Worm (Caenorhabditis elegans): Measurements from ENCODE around the gene C34B4.2.

Gene C34B4.2

DNA sequence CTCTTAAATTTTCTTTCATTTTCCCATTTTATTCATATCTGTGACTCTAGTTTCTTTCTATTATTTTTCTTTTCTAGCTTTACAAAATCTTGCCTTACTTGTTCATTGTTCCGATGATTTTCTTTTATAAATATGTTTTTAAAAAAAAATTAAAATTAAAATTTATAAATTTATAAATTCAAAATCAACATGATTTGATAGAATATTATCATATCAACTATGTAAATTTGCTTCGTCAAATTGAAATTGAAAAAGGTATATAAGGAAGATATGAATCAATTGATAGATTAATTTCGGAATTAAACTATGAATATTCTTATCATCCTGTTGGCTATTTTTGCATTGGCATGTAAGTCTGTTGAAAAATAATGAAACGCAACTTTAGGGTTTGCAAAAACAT is 49.6 kb upstream of the C34B4.2 start, which contains the start of gene W07G4.1:
Gene W07G4.1 (plus strand): TSS at position 301 of the 400 bp plus-strand sequence.
- TF ChIP-seq sma-3 (GFP tag; optimal IDR thresholded peaks at IDR 0.05): no peak
- no peak for TF ChIP-seq ceh-16 (tag; optimal IDR thresholded peaks at IDR 0.05)
- no peak for TF ChIP-seq nhr-10 (tag; optimal IDR thresholded peaks at IDR 0.05)
- no peak for TF ChIP-seq lin-39 (tag; optimal IDR thresholded peaks at IDR 0.05)
- TF ChIP-seq elt-3 (tag; optimal IDR thresholded peaks at IDR 0.05): no peak
- no peak for TF ChIP-seq nhr-25 (tag; optimal IDR thresholded peaks at IDR 0.05)
- TF ChIP-seq crh-2 (tag; optimal IDR thresholded peaks at IDR 0.05): no peak

DNA sequence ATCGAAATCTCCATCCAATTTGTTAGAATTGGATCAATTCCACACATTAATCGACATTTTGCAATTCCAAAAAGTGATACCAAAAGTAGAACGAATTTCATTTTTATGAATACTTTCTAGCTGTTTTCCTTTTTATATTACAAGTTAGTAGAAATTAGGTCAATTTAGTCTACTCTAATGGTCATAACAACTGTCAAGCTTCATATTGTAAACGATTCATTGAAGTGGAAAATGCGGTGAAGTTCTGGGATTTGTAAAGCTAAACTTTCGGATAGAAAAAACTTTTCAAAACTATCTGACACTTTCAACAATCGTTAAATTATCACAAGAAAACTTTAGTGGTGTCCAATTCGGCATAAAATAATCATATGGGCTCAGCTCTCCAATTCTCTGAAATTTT is 48.3 kb upstream of the C34B4.2 start, which contains the start of gene W07G4.7:
Gene W07G4.7 (minus strand): TSS at position 101 of the 400 bp plus-strand sequence.
- TF ChIP-seq ceh-16 (tag; optimal IDR thresholded peaks at IDR 0.05) (no peak), snpc-4 (tag; optimal IDR thresholded peaks at IDR 0.05) (no peak), ztf-4 (tag; optimal IDR thresholded peaks at IDR 0.05) (no peak)

DNA sequence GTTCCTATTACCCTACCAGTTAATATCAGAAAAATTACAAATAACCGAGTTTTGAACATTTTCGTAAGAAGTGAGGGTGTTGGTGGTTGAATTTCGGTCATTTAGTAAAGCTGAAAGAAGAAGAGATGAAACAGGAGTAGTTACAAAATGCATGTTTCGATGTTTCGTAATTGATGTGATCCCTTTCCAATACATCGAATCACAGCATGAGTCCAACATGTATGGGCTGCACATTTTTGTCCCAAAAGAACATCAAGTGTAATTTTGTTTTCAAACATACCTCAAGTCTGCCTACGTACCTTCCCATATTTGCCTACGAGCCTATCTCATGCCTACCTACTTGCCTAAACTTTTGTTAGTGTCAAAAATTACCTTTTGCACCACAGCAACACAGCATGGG is 46.4 kb upstream of the C34B4.2 start, which contains the start of gene W07G4.2:
Gene W07G4.2 (minus strand): TSS at position 101 of the 400 bp plus-strand sequence.
- TF ChIP-seq nhr-6 (tag; optimal IDR thresholded peaks at IDR 0.05) (no peak), lin-11 (tag; optimal IDR thresholded peaks at IDR 0.05) (no peak), mdl-1 (tag; optimal IDR thresholded peaks at IDR 0.05) (no peak), nhr-10 (tag; optimal IDR thresholded peaks at IDR 0.05) (no peak), blmp-1 (tag; optimal IDR thresholded peaks at IDR 0.05; ENCODE audit: insufficient read depth) (no peak)

DNA sequence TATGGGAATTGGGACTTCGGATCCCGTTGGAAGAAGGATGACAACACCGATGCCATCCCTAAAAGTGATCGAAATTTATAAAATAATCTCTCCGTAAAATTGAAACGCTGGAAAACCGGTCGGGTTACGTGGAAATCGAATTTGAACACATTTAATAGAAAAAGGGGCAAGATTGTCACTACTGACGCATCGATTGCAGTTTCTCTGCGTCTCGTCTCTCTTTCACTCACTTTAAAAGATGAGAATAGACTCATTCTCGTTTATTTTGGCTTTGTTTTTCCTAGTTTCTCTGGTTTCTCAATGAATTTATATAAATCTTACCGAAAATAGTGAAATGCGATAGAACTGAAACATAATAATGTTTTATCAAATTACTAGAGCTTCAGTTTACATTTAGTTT is 41.2 kb upstream of the C34B4.2 start, which contains the start of gene scyl-1:
Gene scyl-1 (minus strand): TSS at position 56 of the 400 bp plus-strand sequence.
- TF ChIP-seq gmeb-1 (tag; optimal IDR thresholded peaks at IDR 0.05) (peak; percentile 83), C34F6.9 (tag; optimal IDR thresholded peaks at IDR 0.05) (peak; percentile 71), crh-2 (tag; optimal IDR thresholded peaks at IDR 0.05) (peak; percentile 86), F13H6.1 (tag; optimal IDR thresholded peaks at IDR 0.05) (peak; percentile 83), sma-9 (GFP tag; optimal IDR thresholded peaks at IDR 0.05) (peak; percentile 92), sma-9 (tag; optimal IDR thresholded peaks at IDR 0.05) (no peak), mab-5 (tag; optimal IDR thresholded peaks at IDR 0.05) (peak; percentile 78), nhr-25 (tag; optimal IDR thresholded peaks at IDR 0.05) (peak; percentile 88), nhr-6 (tag; optimal IDR thresholded peaks at IDR 0.05) (no peak), nhr-10 (tag; optimal IDR thresholded peaks at IDR 0.05) (no peak), ztf-4 (tag; optimal IDR thresholded peaks at IDR 0.05) (peak; percentile 31), blmp-1 (tag; optimal IDR thresholded peaks at IDR 0.05; ENCODE audit: insufficient read depth) (peak; percentile 59), snpc-4 (tag; optimal IDR thresholded peaks at IDR 0.05) (peak; percentile 17), dmd-4 (tag; optimal IDR thresholded peaks at IDR 0.05) (peak; percentile 3), mdl-1 (tag; optimal IDR thresholded peaks at IDR 0.05) (peak in 1 of 2 experiments; percentile 14), elt-1 (tag; optimal IDR thresholded peaks at IDR 0.05) (no peak), nhr-129 (tag; optimal IDR thresholded peaks at IDR 0.05) (peak; percentile 81), fos-1 (tag; optimal IDR thresholded peaks at IDR 0.05) (peak; percentile 71), lin-11 (tag; optimal IDR thresholded peaks at IDR 0.05) (no peak), sma-3 (GFP tag; optimal IDR thresholded peaks at IDR 0.05) (peak; percentile 87), ZK546.5 (tag; optimal IDR thresholded peaks at IDR 0.05) (no peak), nhr-21 (tag; optimal IDR thresholded peaks at IDR 0.05) (peak; percentile 80), alr-1 (tag; optimal IDR thresholded peaks at IDR 0.05) (no peak), elt-3 (tag; optimal IDR thresholded peaks at IDR 0.05) (no peak), sem-4 (tag; optimal IDR thresholded peaks at IDR 0.05) (peak; percentile 83), unc-55 (GFP tag; optimal IDR thresholded peaks at IDR 0.05) (peak; percentile 74), lsy-2 (tag; optimal IDR thresholded peaks at IDR 0.05) (peak; percentile 69 to 89), lin-13 (GFP tag; optimal IDR thresholded peaks at IDR 0.05) (peak; percentile 85)

DNA sequence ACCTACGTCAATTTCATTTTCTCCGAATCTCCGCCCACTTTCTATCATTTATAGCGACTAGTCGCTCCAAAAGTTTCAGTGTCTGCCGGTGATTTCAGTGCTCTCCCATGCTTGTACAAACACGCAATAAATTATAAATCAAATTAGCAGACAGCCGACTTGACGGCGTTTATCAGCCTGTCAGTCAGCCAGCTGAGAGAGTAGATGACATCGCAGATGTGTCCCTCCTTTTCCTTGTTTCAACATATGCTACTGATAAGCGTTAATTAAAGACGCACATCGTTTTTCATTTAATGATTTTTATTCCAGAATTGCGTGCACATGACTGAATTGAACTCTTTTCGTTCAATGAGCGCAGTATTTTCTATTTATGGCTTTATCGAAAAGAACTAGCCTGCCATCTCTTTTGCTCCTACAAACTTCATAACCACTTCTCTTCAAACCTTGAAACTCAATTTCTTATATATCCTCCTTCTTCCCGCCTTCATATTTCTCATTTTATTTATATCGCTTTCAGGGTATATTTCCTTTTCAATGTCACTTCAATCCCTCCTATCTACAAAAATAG is 39.6 kb upstream of the C34B4.2 start, which contains the start of gene lap-2:
Gene lap-2 (plus strand): TSS at position 518 of the 568 bp plus-strand sequence.
- TF ChIP-seq crh-2 (tag; optimal IDR thresholded peaks at IDR 0.05): peak; percentile 23
- TF ChIP-seq F13H6.1 (tag; optimal IDR thresholded peaks at IDR 0.05): peak; percentile 17
- peak; percentile 88 for TF ChIP-seq sma-9 (GFP tag; optimal IDR thresholded peaks at IDR 0.05)
- no peak for TF ChIP-seq sma-9 (tag; optimal IDR thresholded peaks at IDR 0.05)
- peak; percentile 36 for TF ChIP-seq fos-1 (tag; optimal IDR thresholded peaks at IDR 0.05)
- TF ChIP-seq nhr-25 (tag; optimal IDR thresholded peaks at IDR 0.05): no peak
- no peak for TF ChIP-seq elt-3 (tag; optimal IDR thresholded peaks at IDR 0.05)
